Worm (Caenorhabditis elegans): ENCODE data around the gene ippk-1.

Gene ippk-1

ce11 chrII:12023315-12023878 lies 19.3 kb upstream of the ippk-1 start, which contains the start of gene Y17G7B.12:
Gene Y17G7B.12 (plus strand): TSS chrII:12023861.
- no peak for TF ChIP-seq F13H6.1 (tag; optimal IDR thresholded peaks at IDR 0.05)
- peak; percentile 38 to 80 for TF ChIP-seq lsy-2 (tag; optimal IDR thresholded peaks at IDR 0.05)
- TF ChIP-seq unc-55 (GFP tag; optimal IDR thresholded peaks at IDR 0.05) = peak; percentile 16

ce11 chrII:12027697-12028245 lies 14.9 kb upstream of the ippk-1 start, which contains the start of gene Y17G7B.8:
Gene Y17G7B.8 (minus strand): TSS chrII:12027747.
- no peak for TF ChIP-seq nhr-237 (tag; optimal IDR thresholded peaks at IDR 0.05)
- TF ChIP-seq ztf-4 (tag; optimal IDR thresholded peaks at IDR 0.05) = no peak
- peak; percentile 22 for TF ChIP-seq gmeb-1 (tag; optimal IDR thresholded peaks at IDR 0.05)
- TF ChIP-seq lin-39 (tag; optimal IDR thresholded peaks at IDR 0.05) = no peak
- peak; percentile 98 for TF ChIP-seq fos-1 (tag; optimal IDR thresholded peaks at IDR 0.05)
- TF ChIP-seq egl-27 (tag; optimal IDR thresholded peaks at IDR 0.05) = no peak
- no peak for TF ChIP-seq nhr-77 (tag; optimal IDR thresholded peaks at IDR 0.05)
- no peak for TF ChIP-seq ztf-1 (GFP tag; conservative IDR thresholded peaks at IDR 0.05)
- TF ChIP-seq crh-2 (tag; optimal IDR thresholded peaks at IDR 0.05) = peak; percentile 69
- no peak for TF ChIP-seq nhr-21 (tag; optimal IDR thresholded peaks at IDR 0.05)
- no peak for TF ChIP-seq lin-11 (tag; optimal IDR thresholded peaks at IDR 0.05)
- TF ChIP-seq sma-9 (GFP tag; optimal IDR thresholded peaks at IDR 0.05) = no peak
- TF ChIP-seq sma-9 (tag; optimal IDR thresholded peaks at IDR 0.05) = no peak
- TF ChIP-seq mab-5 (tag; optimal IDR thresholded peaks at IDR 0.05) = no peak
- no peak for TF ChIP-seq Y55F3AM.14 (GFP tag; optimal IDR thresholded peaks at IDR 0.05)
- no peak for TF ChIP-seq ceh-82 (tag; optimal IDR thresholded peaks at IDR 0.05)
- no peak for TF ChIP-seq sma-3 (GFP tag; optimal IDR thresholded peaks at IDR 0.05)
- no peak for TF ChIP-seq dmd-4 (tag; optimal IDR thresholded peaks at IDR 0.05)
- TF ChIP-seq R02D3.7 (tag; optimal IDR thresholded peaks at IDR 0.05) = no peak
- no peak for TF ChIP-seq snpc-4 (tag; optimal IDR thresholded peaks at IDR 0.05)
- TF ChIP-seq nhr-6 (tag; optimal IDR thresholded peaks at IDR 0.05) = no peak
- TF ChIP-seq unc-39 (tag; optimal IDR thresholded peaks at IDR 0.05) = no peak
- no peak for TF ChIP-seq sem-4 (tag; optimal IDR thresholded peaks at IDR 0.05)
- no peak for TF ChIP-seq nhr-12 (tag; optimal IDR thresholded peaks at IDR 0.05)
- no peak for TF ChIP-seq skn-1 (tag; optimal IDR thresholded peaks at IDR 0.05)

- TF ChIP-seq nhr-11 (tag; optimal IDR thresholded peaks at IDR 0.05) (no peak), nhr-12 (tag; optimal IDR thresholded peaks at IDR 0.05) (no peak), peb-1 (tag; optimal IDR thresholded peaks at IDR 0.05) (no peak), ZK546.5 (tag; optimal IDR thresholded peaks at IDR 0.05) (no peak)
These were observed 14.0 kb upstream of the ippk-1 start for ce11 chrII:12028707-12029106.

ce11 chrII:12036075-12036474 lies 6.6 kb upstream of the ippk-1 start:
- TF ChIP-seq unc-55 (GFP tag; optimal IDR thresholded peaks at IDR 0.05) (no peak), nhr-237 (tag; optimal IDR thresholded peaks at IDR 0.05) (no peak), sma-3 (GFP tag; optimal IDR thresholded peaks at IDR 0.05) (no peak), nhr-11 (tag; optimal IDR thresholded peaks at IDR 0.05) (no peak)

- TF ChIP-seq unc-62 (GFP tag; optimal IDR thresholded peaks at IDR 0.05) (no peak), ama-1 (optimal IDR thresholded peaks at IDR 0.05) (peak; percentile 13)
These were observed 6.2 kb upstream of the ippk-1 start, which contains the start of gene cyn-16 for ce11 chrII:12036516-12036915. Gene cyn-16 (minus strand): TSS chrII:12036742.

ce11 chrII:12039039-12039438 lies 3.7 kb upstream of the ippk-1 start, which contains the start of gene tpi-1:
Gene tpi-1 (minus strand): TSS chrII:12039139.
- no peak for TF ChIP-seq peb-1 (tag; optimal IDR thresholded peaks at IDR 0.05)
- no peak for TF ChIP-seq aly-2 (tag; optimal IDR thresholded peaks at IDR 0.05)
- TF ChIP-seq ama-1 (optimal IDR thresholded peaks at IDR 0.05) = no peak
- no peak for TF ChIP-seq C34F6.9 (tag; optimal IDR thresholded peaks at IDR 0.05)
- no peak for TF ChIP-seq snpc-4 (tag; optimal IDR thresholded peaks at IDR 0.05)
- no peak for TF ChIP-seq sma-3 (GFP tag; optimal IDR thresholded peaks at IDR 0.05)
- no peak for TF ChIP-seq unc-55 (GFP tag; optimal IDR thresholded peaks at IDR 0.05)
- no peak for TF ChIP-seq lin-11 (tag; optimal IDR thresholded peaks at IDR 0.05)
- no peak for TF ChIP-seq nhr-237 (tag; optimal IDR thresholded peaks at IDR 0.05)
- no peak for TF ChIP-seq lin-39 (tag; optimal IDR thresholded peaks at IDR 0.05)
- no peak for TF ChIP-seq unc-62 (GFP tag; optimal IDR thresholded peaks at IDR 0.05)
- no peak for TF ChIP-seq F13H6.1 (tag; optimal IDR thresholded peaks at IDR 0.05)
- no peak for TF ChIP-seq nhr-21 (tag; optimal IDR thresholded peaks at IDR 0.05)
- no peak for TF ChIP-seq ztf-1 (GFP tag; conservative IDR thresholded peaks at IDR 0.05)
- no peak for TF ChIP-seq nhr-23 (tag; optimal IDR thresholded peaks at IDR 0.05)
- no peak for TF ChIP-seq mdl-1 (tag; optimal IDR thresholded peaks at IDR 0.05)
- TF ChIP-seq nhr-12 (tag; optimal IDR thresholded peaks at IDR 0.05) = no peak
- TF ChIP-seq R02D3.7 (tag; optimal IDR thresholded peaks at IDR 0.05) = no peak

All from whole organism, L2 larva.